Fruit fly (Drosophila melanogaster): ENCODE results near the gene Kdsr.

Gene Kdsr

DNA sequence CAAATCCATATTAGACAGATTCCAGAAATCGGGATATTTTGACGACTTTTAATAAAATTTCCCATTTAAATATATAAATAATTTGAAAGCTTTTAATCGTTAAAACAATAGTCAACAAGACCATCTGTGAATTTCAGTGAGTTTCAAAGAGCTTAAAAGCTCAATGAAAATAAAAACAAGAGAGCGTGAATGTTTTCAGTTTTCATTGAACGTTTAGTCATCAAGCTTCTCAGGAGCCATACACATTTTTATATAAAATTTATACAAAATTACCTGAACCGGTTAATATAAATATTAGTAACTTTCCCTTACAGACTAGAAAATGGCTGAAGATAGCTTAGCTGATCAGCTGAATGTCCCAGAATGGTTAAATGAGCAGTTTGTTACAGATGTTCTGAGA lies 39.9 kb upstream of the Kdsr start, which contains the start of gene CG31370:
TSS of gene CG31370 (plus strand) at position 226 of the 400 bp plus-strand sequence.
- TF ChIP-seq CG13204 (GFP tag; optimal IDR thresholded peaks at IDR 0.05) (no peak), EcR (GFP tag; optimal IDR thresholded peaks at IDR 0.05) (no peak), CG34367 (tag; optimal IDR thresholded peaks at IDR 0.05) (no peak), CG32121 (GFP tag; IDR thresholded peaks at IDR 0.05) (no peak), Snoo (tag; optimal IDR thresholded peaks at IDR 0.05) (no peak), Ets98B (GFP tag; IDR thresholded peaks at IDR 0.05) (no peak), CG12605 (GFP tag; IDR thresholded peaks at IDR 0.05) (no peak), Pif1A (GFP tag; optimal IDR thresholded peaks at IDR 0.05) (no peak), CG15710 (tag; optimal IDR thresholded peaks at IDR 0.05) (no peak), CG8159 (tag; optimal IDR thresholded peaks at IDR 0.05) (no peak)

- TF ChIP-seq Snoo (tag; optimal IDR thresholded peaks at IDR 0.05), result no peak
- TF ChIP-seq CG14655 (GFP tag; optimal IDR thresholded peaks at IDR 0.05), result no peak
- no peak for TF ChIP-seq CG13204 (GFP tag; optimal IDR thresholded peaks at IDR 0.05)
- no peak for TF ChIP-seq CG9948 (tag; optimal IDR thresholded peaks at IDR 0.05)
- no peak for TF ChIP-seq CG8159 (tag; optimal IDR thresholded peaks at IDR 0.05)
- no peak for TF ChIP-seq Ets98B (GFP tag; IDR thresholded peaks at IDR 0.05)
- TF ChIP-seq CG34367 (tag; optimal IDR thresholded peaks at IDR 0.05), result no peak
- TF ChIP-seq CG17806 (tag; optimal IDR thresholded peaks at IDR 0.05), result no peak
- no peak for TF ChIP-seq Pif1A (GFP tag; optimal IDR thresholded peaks at IDR 0.05)
- no peak for TF ChIP-seq CG4496 (GFP tag; IDR thresholded peaks at IDR 0.05)
- TF ChIP-seq gl (tag; optimal IDR thresholded peaks at IDR 0.05), result no peak
- TF ChIP-seq CG15710 (tag; optimal IDR thresholded peaks at IDR 0.05), result no peak
- TF ChIP-seq fd96Ca (GFP tag; IDR thresholded peaks at IDR 0.05), result no peak
- TF ChIP-seq CG32121 (GFP tag; IDR thresholded peaks at IDR 0.05), result no peak
Observed at dm6 chr3R:25300575-25300974, 38.3 kb upstream of the Kdsr start, which contains the start of gene CG13659. Gene CG13659 (plus strand): TSS chr3R:25300891.

DNA sequence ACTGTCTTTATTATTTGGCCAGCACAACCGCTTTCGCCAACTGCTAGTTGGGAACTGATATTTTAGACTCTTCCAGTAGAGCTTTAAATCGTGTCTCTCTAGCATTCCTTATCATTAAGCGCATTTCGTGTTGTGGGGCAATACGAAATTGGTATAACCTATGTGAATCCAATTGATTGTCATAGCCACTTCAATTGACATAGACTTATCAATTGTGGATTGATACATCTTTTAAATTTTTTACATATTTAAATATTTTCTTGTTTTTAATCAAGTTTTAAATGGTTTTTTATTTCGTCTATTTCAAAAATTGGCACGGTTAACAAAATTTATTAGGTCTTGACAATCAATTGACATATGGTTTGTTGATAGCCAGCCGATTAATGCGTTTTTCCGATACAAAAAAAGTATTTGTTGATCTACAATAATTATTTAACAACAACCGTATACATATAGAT lies 37.2 kb upstream of the Kdsr start, which contains the start of gene CG31288:
TSS of gene CG31288 (minus strand) at position 51 of the 458 bp plus-strand sequence.
- TF ChIP-seq Pif1B (GFP tag; optimal IDR thresholded peaks at IDR 0.05) (no peak), CG15710 (tag; optimal IDR thresholded peaks at IDR 0.05) (no peak), Ets98B (GFP tag; IDR thresholded peaks at IDR 0.05) (no peak), CG32121 (GFP tag; IDR thresholded peaks at IDR 0.05) (no peak), CG12605 (GFP tag; IDR thresholded peaks at IDR 0.05) (no peak), CG8301 (tag; optimal IDR thresholded peaks at IDR 0.05) (no peak), Snoo (tag; optimal IDR thresholded peaks at IDR 0.05) (no peak), EcR (GFP tag; optimal IDR thresholded peaks at IDR 0.05) (no peak), CG17806 (tag; optimal IDR thresholded peaks at IDR 0.05) (no peak), Pif1A (GFP tag; optimal IDR thresholded peaks at IDR 0.05) (no peak), CG10348 (GFP tag; IDR thresholded peaks at IDR 0.05) (no peak), CG4496 (GFP tag; IDR thresholded peaks at IDR 0.05) (no peak)

dm6 chr3R:25297678-25298077 lies 35.4 kb upstream of the Kdsr start, which contains the start of gene CG31097:
Gene CG31097 (minus strand): TSS chr3R:25297778.
- no peak for TF ChIP-seq EcR (GFP tag; optimal IDR thresholded peaks at IDR 0.05)
- no peak for TF ChIP-seq CG17806 (tag; optimal IDR thresholded peaks at IDR 0.05)
- no peak for TF ChIP-seq CG15710 (tag; optimal IDR thresholded peaks at IDR 0.05)
- no peak for TF ChIP-seq CG32121 (GFP tag; IDR thresholded peaks at IDR 0.05)
- TF ChIP-seq Ets98B (GFP tag; IDR thresholded peaks at IDR 0.05), result no peak
- TF ChIP-seq CG8159 (tag; optimal IDR thresholded peaks at IDR 0.05), result no peak
- TF ChIP-seq Pif1A (GFP tag; optimal IDR thresholded peaks at IDR 0.05), result no peak
- no peak for TF ChIP-seq Snoo (tag; optimal IDR thresholded peaks at IDR 0.05)
- TF ChIP-seq gl (tag; optimal IDR thresholded peaks at IDR 0.05), result no peak
- no peak for TF ChIP-seq CG14655 (GFP tag; optimal IDR thresholded peaks at IDR 0.05)
- TF ChIP-seq D1 (tag; optimal IDR thresholded peaks at IDR 0.05), result no peak
- no peak for TF ChIP-seq Pif1B (GFP tag; optimal IDR thresholded peaks at IDR 0.05)
- no peak for TF ChIP-seq CG9948 (tag; optimal IDR thresholded peaks at IDR 0.05)
- TF ChIP-seq CG12605 (GFP tag; IDR thresholded peaks at IDR 0.05), result no peak
- TF ChIP-seq CG13204 (GFP tag; optimal IDR thresholded peaks at IDR 0.05), result no peak
- TF ChIP-seq rn (GFP tag; IDR thresholded peaks at IDR 0.05), result no peak
- no peak for TF ChIP-seq CG34367 (tag; optimal IDR thresholded peaks at IDR 0.05)
- TF ChIP-seq CG8301 (tag; optimal IDR thresholded peaks at IDR 0.05), result no peak
- TF ChIP-seq fd96Ca (GFP tag; IDR thresholded peaks at IDR 0.05), result no peak
- TF ChIP-seq CG4496 (GFP tag; IDR thresholded peaks at IDR 0.05), result no peak

- no peak for TF ChIP-seq CG17806 (tag; optimal IDR thresholded peaks at IDR 0.05)
- TF ChIP-seq CG14655 (GFP tag; optimal IDR thresholded peaks at IDR 0.05), result no peak
- peak; percentile 63 for TF ChIP-seq EcR (GFP tag; optimal IDR thresholded peaks at IDR 0.05)
- TF ChIP-seq CG32121 (GFP tag; IDR thresholded peaks at IDR 0.05), result peak; percentile 43; the same call in 1 of the 2 replicates
Observed at dm6 chr3R:25295320-25296020, 33.2 kb upstream of the Kdsr start, which contains the start of gene CG31102. Gene CG31102 (minus strand): TSS chr3R:25295594.

- TF ChIP-seq Ets98B (GFP tag; IDR thresholded peaks at IDR 0.05) (no peak), CG4496 (GFP tag; IDR thresholded peaks at IDR 0.05) (no peak; the same call in 2 of the 3 replicates), Snoo (tag; optimal IDR thresholded peaks at IDR 0.05) (no peak), Pif1A (GFP tag; optimal IDR thresholded peaks at IDR 0.05) (peak; percentile 10), gl (tag; optimal IDR thresholded peaks at IDR 0.05) (no peak), Pif1B (GFP tag; optimal IDR thresholded peaks at IDR 0.05) (peak; percentile 37)
Observed at dm6 chr3R:25292864-25293284, 30.6 kb upstream of the Kdsr start, which contains the start of gene CG31098. Gene CG31098 (minus strand): TSS chr3R:25292977.
